Fruit fly (Drosophila melanogaster) whole organism, embryonic: Measurements from ENCODE around the gene Rsph1.
A peak's percentile ranks its signal among the peaks of the same experiment; 100 is the strongest.

Experiments used
- Ada2b ChIP-seq: fragments of 200-800 bp; sonication (Bioruptor generic); IDR thresholded peaks from 2 replicates; pipeline ENCODE4 v1.3.6; 2022; ENCODE audit warnings: missing biosample characterization, missing genetic modification characterization
- Bdp1 ChIP-seq: fragments of 200-800 bp; sonication (Bioruptor generic); optimal IDR thresholded peaks from 3 replicates; lab custom pipeline; 2016; ENCODE audit warnings: missing biosample characterization, missing genetic modification characterization
- CG1024 ChIP-seq: fragments of 200-800 bp; sonication (Bioruptor generic); IDR thresholded peaks from 2 replicates; pipeline ENCODE4 v1.3.6; 2022; ENCODE audit warnings: missing biosample characterization, missing genetic modification characterization
- CG11398 ChIP-seq: fragments of 200-800 bp; sonication (Bioruptor generic); optimal IDR thresholded peaks from 2 replicates; lab custom pipeline; 2016; ENCODE audit warnings: missing biosample characterization, missing genetic modification characterization
- CG1233 ChIP-seq: fragments of 200-800 bp; sonication (Bioruptor generic); optimal IDR thresholded peaks from 4 replicates; lab custom pipeline; 2018; ENCODE audit warnings: missing biosample characterization, mild to moderate bottlenecking, missing genetic modification characterization
- CG16779 ChIP-seq: fragments of 200-800 bp; sonication (Bioruptor generic); IDR thresholded peaks from 2 replicates; pipeline ENCODE4 v1.3.6; 2022; ENCODE audit warnings: missing biosample characterization, missing genetic modification characterization
- CG16813 ChIP-seq: fragments of 200-800 bp; sonication (Bioruptor generic); IDR thresholded peaks from 3 replicates; pipeline ENCODE4 v1.3.6; 2022; ENCODE audit warnings: missing biosample characterization, missing genetic modification characterization; ENCODE audit not compliant: partially characterized antibody
- CG17186 ChIP-seq: fragments of 200-800 bp; sonication (Bioruptor generic); optimal IDR thresholded peaks from 3 replicates; lab custom pipeline; 2017; ENCODE audit warnings: missing biosample characterization, missing genetic modification reagents, missing genetic modification characterization
- CG17802 ChIP-seq: fragments of 200-800 bp; sonication (Bioruptor generic); optimal IDR thresholded peaks from 2 replicates; lab custom pipeline; 2018; ENCODE audit warnings: missing biosample characterization, mild to moderate bottlenecking, missing genetic modification characterization, moderate library complexity
- CG18262 ChIP-seq: fragments of 200-800 bp; optimal IDR thresholded peaks from 3 replicates; lab custom pipeline; 2019; ENCODE audit warnings: missing biosample characterization, mild to moderate bottlenecking, missing genetic modification characterization, moderate library complexity
- CG2712 ChIP-seq: fragments of 200-800 bp; optimal IDR thresholded peaks from 3 replicates; lab custom pipeline; 2019; ENCODE audit warnings: missing biosample characterization, mild to moderate bottlenecking, missing genetic modification characterization, moderate library complexity
- CG2875 ChIP-seq: fragments of 200-800 bp; sonication (Bioruptor generic); optimal IDR thresholded peaks from 2 replicates; lab custom pipeline; 2017; ENCODE audit warnings: missing biosample characterization, mild to moderate bottlenecking, missing genetic modification characterization, missing genetic modification reagents
- CG32772 ChIP-seq: fragments of 200-800 bp; sonication (Bioruptor generic); IDR thresholded peaks from 2 replicates; pipeline ENCODE4 v1.3.6; 2022; ENCODE audit warnings: missing biosample characterization, missing genetic modification characterization
- CG3995 ChIP-seq: fragments of 200-800 bp; sonication (Bioruptor generic); optimal IDR thresholded peaks from 3 replicates; lab custom pipeline; 2016; ENCODE audit warnings: missing biosample characterization, missing genetic modification characterization
- CG42726 ChIP-seq: fragments of 200-800 bp; sonication (Bioruptor generic); IDR thresholded peaks from 2 replicates; pipeline ENCODE4 v1.3.6; 2022; ENCODE audit warnings: missing biosample characterization, missing genetic modification characterization; ENCODE audit not compliant: partially characterized antibody
- CG43689 ChIP-seq: fragments of 200-800 bp; sonication (Bioruptor generic); IDR thresholded peaks from 2 replicates; pipeline ENCODE4 v1.3.6; 2022; ENCODE audit warnings: missing biosample characterization, missing genetic modification characterization
- CG4820 ChIP-seq: fragments of 200-800 bp; sonication (Bioruptor generic); optimal IDR thresholded peaks from 3 replicates; lab custom pipeline; 2016; ENCODE audit warnings: missing biosample characterization, missing genetic modification characterization
- CG5245 ChIP-seq: fragments of 200-800 bp; sonication (Bioruptor generic); optimal IDR thresholded peaks from 3 replicates; lab custom pipeline; 2016; ENCODE audit warnings: missing biosample characterization, missing genetic modification characterization
- CG6689 ChIP-seq: fragments of 200-800 bp; sonication (Bioruptor generic); IDR thresholded peaks from 2 replicates; pipeline ENCODE4 v1.3.6; 2022; ENCODE audit warnings: missing biosample characterization, missing genetic modification characterization
- CG8359 ChIP-seq: fragments of 200-800 bp; sonication (Bioruptor generic); optimal IDR thresholded peaks from 2 replicates; lab custom pipeline; 2017; ENCODE audit warnings: missing biosample characterization, mild to moderate bottlenecking, missing genetic modification characterization, borderline replicate concordance
- CG8765 ChIP-seq: fragments of 200-800 bp; sonication (Bioruptor generic); IDR thresholded peaks from 2 replicates; pipeline ENCODE4 v1.3.6; 2022; ENCODE audit warnings: missing biosample characterization, missing genetic modification characterization
- CG9932 ChIP-seq: fragments of 200-800 bp; sonication (Bioruptor generic); IDR thresholded peaks from 2 replicates; pipeline ENCODE4 v1.3.6; 2022; ENCODE audit warnings: missing biosample characterization, missing genetic modification characterization
- CrebB ChIP-seq: fragments of 200-800 bp; sonication (Bioruptor generic); optimal IDR thresholded peaks from 3 replicates; lab custom pipeline; 2018; ENCODE audit warnings: missing biosample characterization, mild to moderate bottlenecking, missing genetic modification characterization
- Dbx ChIP-seq: fragments of 200-800 bp; sonication (Bioruptor generic); IDR thresholded peaks from 3 replicates; pipeline ENCODE4 v1.3.6; 2022; ENCODE audit warnings: missing biosample characterization, missing genetic modification characterization
- Deaf1 ChIP-seq: fragments of 200-800 bp; optimal IDR thresholded peaks from 3 replicates; lab custom pipeline; 2019; ENCODE audit warnings: missing biosample characterization, mild to moderate bottlenecking, missing genetic modification characterization, moderate library complexity
- Dek ChIP-seq: fragments of 200-800 bp; sonication (Bioruptor generic); optimal IDR thresholded peaks from 3 replicates; lab custom pipeline; 2019; ENCODE audit warnings: missing biosample characterization, mild to moderate bottlenecking, missing genetic modification characterization, moderate library complexity
- ERR ChIP-seq: fragments of 200-800 bp; sonication (Bioruptor generic); optimal IDR thresholded peaks from 2 replicates; lab custom pipeline; 2016; ENCODE audit warnings: missing biosample characterization, missing genetic modification characterization
- Ets65A ChIP-seq: fragments of 200-800 bp; sonication (Bioruptor generic); peaks from one replicate; lab custom pipeline; 2016; ENCODE audit warnings: missing biosample characterization, missing genetic modification characterization
- HHEX ChIP-seq: fragments of 200-800 bp; sonication (Bioruptor generic); optimal IDR thresholded peaks from 3 replicates; lab custom pipeline; 2017; ENCODE audit warnings: missing biosample characterization, mild to moderate bottlenecking, missing genetic modification characterization, missing genetic modification reagents
- Hr3 ChIP-seq: fragments of 200-800 bp; sonication (Bioruptor generic); optimal IDR thresholded peaks from 3 replicates; lab custom pipeline; 2016; ENCODE audit warnings: missing biosample characterization, missing genetic modification characterization
- Mad ChIP-seq: fragments of 200-800 bp; sonication (Bioruptor generic); optimal IDR thresholded peaks from 2 replicates; lab custom pipeline; 2016; ENCODE audit warnings: missing biosample characterization, missing genetic modification characterization
- Med ChIP-seq: fragments of 200-800 bp; sonication (Bioruptor generic); peaks from one replicate; lab custom pipeline; 2016; ENCODE audit warnings: missing biosample characterization, missing genetic modification characterization, mild to moderate bottlenecking, inconsistent platforms, moderate library complexity
- cas ChIP-seq: fragments of 200-800 bp; sonication (Bioruptor generic); IDR thresholded peaks from 2 replicates; pipeline ENCODE4 v1.3.6; 2022; ENCODE audit warnings: missing biosample characterization, missing genetic modification characterization
- caup ChIP-seq: fragments of 200-800 bp; sonication (Bioruptor generic); optimal IDR thresholded peaks from 3 replicates; lab custom pipeline; 2017; ENCODE audit warnings: missing biosample characterization, mild to moderate bottlenecking, missing genetic modification characterization, moderate library complexity; ENCODE audit not compliant: severe bottlenecking
- crp ChIP-seq, 2 experiments: fragments of 200-800 bp; sonication (Bioruptor generic); optimal IDR thresholded peaks; 2 replicates in 1 of 2; 3 replicates in 1 of 2; lab custom pipeline; 2017; ENCODE audit warnings: missing biosample characterization in 2 of 2, missing genetic modification characterization in 2 of 2, mild to moderate bottlenecking in 1 of 2, moderate library complexity in 1 of 2
- cwo ChIP-seq: fragments of 200-800 bp; sonication (Bioruptor generic); optimal IDR thresholded peaks from 3 replicates; lab custom pipeline; 2017; ENCODE audit warnings: missing biosample characterization, missing genetic modification characterization, mild to moderate bottlenecking, moderate library complexity, missing genetic modification reagents
- esg ChIP-seq: fragments of 200-800 bp; sonication (Bioruptor generic); conservative IDR thresholded peaks from 2 replicates; pipeline ENCODE4 v1.3.6; 2022; ENCODE audit warnings: missing biosample characterization, missing genetic modification characterization
- eve ChIP-seq, 2 experiments: fragments of >200 bp; optimal IDR thresholded peaks; 2 replicates each; lab custom pipeline; 2017; ENCODE audit warnings: missing biosample characterization in 2 of 2, missing genetic modification characterization in 2 of 2
- ken ChIP-seq: fragments of 200-800 bp; sonication (Bioruptor generic); IDR thresholded peaks from 3 replicates; pipeline ENCODE4 v1.3.6; 2022; ENCODE audit warnings: missing biosample characterization, missing genetic modification characterization
- lbe ChIP-seq: fragments of 200-800 bp; sonication (Bioruptor generic); optimal IDR thresholded peaks from 2 replicates; lab custom pipeline; 2016; ENCODE audit warnings: missing biosample characterization, mild to moderate bottlenecking, missing genetic modification characterization
- pfk ChIP-seq: fragments of 200-800 bp; sonication (Bioruptor generic); optimal IDR thresholded peaks from 2 replicates; lab custom pipeline; 2018; ENCODE audit warnings: missing biosample characterization, mild to moderate bottlenecking, missing genetic modification characterization, moderate library complexity
- pzg ChIP-seq: fragments of 200-800 bp; sonication (Bioruptor generic); optimal IDR thresholded peaks from 3 replicates; lab custom pipeline; 2018; ENCODE audit warnings: missing biosample characterization, mild to moderate bottlenecking, missing genetic modification characterization, moderate library complexity
- repo ChIP-seq: fragments of 200-800 bp; sonication (Bioruptor generic); optimal IDR thresholded peaks from 2 replicates; lab custom pipeline; 2016; ENCODE audit warnings: missing biosample characterization, missing genetic modification characterization
- so ChIP-seq: fragments of 200-800 bp; sonication (Bioruptor generic); IDR thresholded peaks from 3 replicates; pipeline ENCODE4 v1.3.6; 2022; ENCODE audit warnings: missing biosample characterization, missing genetic modification characterization
- tio ChIP-seq: fragments of 200-800 bp; sonication (Bioruptor generic); optimal IDR thresholded peaks from 2 replicates; lab custom pipeline; 2017; ENCODE audit warnings: missing biosample characterization, missing genetic modification characterization, inconsistent platforms
- ttk ChIP-seq: fragments of 200-800 bp; sonication (Bioruptor generic); IDR thresholded peaks from 2 replicates; pipeline ENCODE4 v2.1.2; 2022; ENCODE audit warnings: missing biosample characterization, missing genetic modification characterization
- twi ChIP-seq: fragments of 200-800 bp; optimal IDR thresholded peaks from 2 replicates; lab custom pipeline; 2019; ENCODE audit warnings: missing biosample characterization, mild to moderate bottlenecking, missing genetic modification characterization, moderate library complexity
- zf30C ChIP-seq: fragments of 200-800 bp; sonication (Bioruptor generic); optimal IDR thresholded peaks from 3 replicates; lab custom pipeline; 2018; ENCODE audit warnings: missing biosample characterization, mild to moderate bottlenecking, missing genetic modification characterization

Rsph1 gene

dm6 chr2L:13176123-13176522, 7.1 kb upstream of the Rsph1 start, which contains the start of gene CG43925:
Gene CG43925, plus strand, starts transcription at chr2L:13176423.
- TF ChIP-seq cas (GFP tag; lab: Robert Waterston, UW), result no peak
- no peak for TF ChIP-seq CG9932 (GFP tag; lab: Robert Waterston, UW)
- no peak for TF ChIP-seq Dek (tag; lab: Kevin White, UChicago)
- 0 out of 3 replicates have a peak, but pooled peaks have one; percentile 23 for TF ChIP-seq ken (GFP tag; lab: Robert Waterston, UW)
- TF ChIP-seq CG42726, result no peak
- no peak for TF ChIP-seq CG3995 (GFP tag; lab: Kevin White, UChicago)

- TF ChIP-seq esg (GFP tag; lab: Robert Waterston, UW) (peak; percentile 70), CG1233 (no peak), CG2875 (GFP tag; lab: Kevin White, UChicago) (no peak), twi (peak; percentile 50), CG8359 (GFP tag; lab: Kevin White, UChicago) (no peak), eve (GFP tag; optimal IDR thresholded peaks at IDR 0.05; lab: Kevin White, UChicago) (no peak), tio (no peak), CG16813 (GFP tag; lab: Robert Waterston, UW) (peak; percentile 53; the same call in 2 of the 3 replicates), HHEX (GFP tag; lab: Kevin White, UChicago) (peak; percentile 72), Ada2b (GFP tag; lab: Robert Waterston, UW) (no peak), Deaf1 (tag; lab: Kevin White, UChicago) (no peak), ttk (GFP tag; lab: Robert Waterston, UW) (peak; percentile 30; the same call in 1 of the 2 replicates), CG17186 (peak; percentile 90), Med (GFP tag; lab: Kevin White, UChicago) (peak; percentile 96), CG2712 (peak; percentile 82), CG6689 (GFP tag; lab: Robert Waterston, UW) (peak; percentile 66), Bdp1 (GFP tag; lab: Kevin White, UChicago) (peak; percentile 67), pfk (GFP tag; lab: Kevin White, UChicago) (no peak), CG43689 (no peak), repo (GFP tag; lab: Kevin White, UChicago) (peak; percentile 43), CG4820 (GFP tag; lab: Kevin White, UChicago) (peak; percentile 73), CG11398 (GFP tag; lab: Kevin White, UChicago) (peak; percentile 39), pzg (GFP tag; lab: Kevin White, UChicago) (peak; percentile 89), Ets65A (peak; percentile 98), CG16779 (GFP tag; lab: Robert Waterston, UW) (peak; percentile 61; the same call in 1 of the 2 replicates), cwo (peak; percentile 55), ERR (GFP tag; lab: Kevin White, UChicago) (peak; percentile 71), CrebB (tag; lab: Kevin White, UChicago) (no peak), Hr3 (peak; percentile 89), so (GFP tag; lab: Robert Waterston, UW) (no peak), CG8765 (GFP tag; lab: Robert Waterston, UW) (0 out of 2 replicates have a peak, but pooled peaks have one; percentile 33), Dbx (GFP tag; lab: Robert Waterston, UW) (peak; percentile 87), Mad (peak; percentile 44), zf30C (GFP tag; lab: Kevin White, UChicago) (no peak), crp (GFP tag; optimal IDR thresholded peaks at IDR 0.05; lab: Kevin White, UChicago) (peak in 1 of 2 experiments; percentile 69), CG18262 (tag; lab: Kevin White, UChicago) (peak; percentile 79), CG32772 (GFP tag; lab: Robert Waterston, UW) (peak; percentile 52), CG17802 (tag; lab: Kevin White, UChicago) (peak; percentile 43), lbe (peak; percentile 77), CG5245 (GFP tag; lab: Kevin White, UChicago) (peak; percentile 55), caup (no peak), CG1024 (no peak; the same call in 1 of the 2 replicates)
Observed at dm6 chr2L:13176701-13177249, 6.5 kb upstream of the Rsph1 start, which contains the start of the genes Sfmbt and CG5439. Gene Sfmbt, minus strand, starts transcription at chr2L:13176785. Gene CG5439, plus strand, starts transcription at chr2L:13177150.
